Fruit fly (Drosophila melanogaster) S2 (cell line): ENCODE measurements around the gene CG31055.

Experiments used
- CG8478 ChIP-seq: fragments of >200 bp; optimal IDR thresholded peaks from 2 replicates; lab custom pipeline; 2018
- CTCF ChIP-seq, 2 experiments: fragments of >200 bp; optimal IDR thresholded peaks; 2 replicates each; lab custom pipeline; 2018

dm6 chr3R:27692645-27693307 lies 4.8 kb upstream of the CG31055 start:
- TF ChIP-seq CG8478 (lab: Kevin White, UChicago), result no peak
- TF ChIP-seq CTCF (optimal IDR thresholded peaks at IDR 0.05; lab: Kevin White, UChicago), result no peak
